Fruit fly (Drosophila melanogaster) whole organism, prepupa: ENCODE measurements around the gene ppl.

Experiments
- CG6854 ChIP-seq: fragments of 200-800 bp; sonication (Bioruptor generic); optimal IDR thresholded peaks from 2 replicates; lab custom pipeline; 2017; ENCODE audit warnings: missing biosample characterization, mild to moderate bottlenecking, missing genetic modification characterization
- Eip78C ChIP-seq: fragments of 200-800 bp; sonication (Bioruptor generic); peaks from one replicate; lab custom pipeline; 2016; ENCODE audit warnings: missing biosample characterization, missing genetic modification characterization
- Met ChIP-seq: fragments of 200-800 bp; sonication (Bioruptor generic); optimal IDR thresholded peaks from 3 replicates; lab custom pipeline; 2016; ENCODE audit warnings: missing biosample characterization, missing genetic modification characterization
- acj6 ChIP-seq: fragments of 200-800 bp; sonication (Bioruptor generic); optimal IDR thresholded peaks from 3 replicates; lab custom pipeline; 2016; ENCODE audit warnings: missing biosample characterization, missing genetic modification characterization

- TF ChIP-seq Met (GFP tag; lab: Kevin White, UChicago) = no peak
- no peak for TF ChIP-seq Eip78C
- no peak for TF ChIP-seq acj6 (GFP tag; lab: Kevin White, UChicago)
- TF ChIP-seq CG6854 (GFP tag; lab: Kevin White, UChicago) = no peak
Measured at dm6 chr3L:21270480-21270879, 10.8 kb downstream of the ppl start, which contains the start of gene CG9389.
